Worm (Caenorhabditis elegans) whole organism, young adult: ENCODE data around the gene T26C11.8.

Experiments
- F37B4.10 ChIP-seq: fragments of 200-800 bp; sonication (Bioruptor generic); IDR thresholded peaks from 2 replicates; pipeline ENCODE4 v1.3.6; 2022; ENCODE audit warnings: missing genetic modification characterization, missing compliant biosample characterization
- him-1 ChIP-seq: sonication (generic microtip); optimal IDR thresholded peaks from 2 replicates; lab custom pipeline; 2016; ENCODE audit warnings: missing genotype, missing genetic modification reagents, missing genetic modification characterization, missing compliant biosample characterization
- hmg-20 ChIP-seq: fragments of 200-800 bp; sonication (Bioruptor generic); IDR thresholded peaks from 2 replicates; pipeline ENCODE4 v1.3.6; 2022; ENCODE audit warnings: missing genetic modification reagents, missing genetic modification characterization, missing compliant biosample characterization
- sptf-2 ChIP-seq: fragments of 200-800 bp; sonication (Bioruptor generic); optimal IDR thresholded peaks from 2 replicates; lab custom pipeline; 2018; ENCODE audit warnings: mild to moderate bottlenecking, missing genetic modification characterization, missing compliant biosample characterization

DNA sequence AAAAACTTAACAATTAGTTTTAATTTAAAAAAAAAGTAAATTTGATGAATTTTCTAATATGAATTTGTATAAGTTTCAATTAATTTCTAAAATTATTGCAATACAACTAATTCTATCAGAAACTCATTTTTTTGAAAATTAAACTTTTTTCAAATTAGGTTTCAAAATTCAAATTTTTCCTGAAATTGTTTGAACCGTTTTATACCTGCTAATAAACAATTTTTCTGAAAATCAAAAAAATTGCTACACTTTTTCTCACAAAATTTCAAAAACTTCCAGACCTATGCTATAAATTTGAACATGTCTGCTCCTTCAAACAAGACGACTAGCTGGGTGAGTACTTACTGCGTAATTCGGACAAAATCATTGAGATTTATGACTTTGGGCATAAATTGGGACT, at the start of gene T26C11.8:
- no peak for TF ChIP-seq F37B4.10
- TF ChIP-seq sptf-2: no peak
- TF ChIP-seq hmg-20: no peak
- TF ChIP-seq him-1: no peak
